Worm (Caenorhabditis elegans): ENCODE results near the gene str-176.
A peak's percentile ranks its signal among the peaks of the same experiment; 100 is the strongest.

Gene str-176

ce11 chrIV:8481308-8481707, 17.7 kb upstream of the str-176 start, which contains the start of gene spp-8 (continued):
- TF ChIP-seq lin-35 (GFP tag; optimal IDR thresholded peaks at IDR 0.05): peak in 1 of 2 experiments; percentile 45

ce11 chrIV:8479346-8479745, 15.7 kb upstream of the str-176 start, which contains the start of gene hlh-12:
Gene hlh-12, minus strand, starts transcription at chrIV:8479446.
- TF ChIP-seq skn-1 (tag; optimal IDR thresholded peaks at IDR 0.05) (no peak), efl-1 (optimal IDR thresholded peaks at IDR 0.05) (no peak), efl-1 (GFP tag; optimal IDR thresholded peaks at IDR 0.05 in 1 of 2) (peak in 1 of 2 experiments; percentile 21)

- TF ChIP-seq hlh-17 (GFP tag; optimal IDR thresholded peaks at IDR 0.05; ENCODE audit: borderline replicate concordance): no peak
- TF ChIP-seq nhr-71 (tag; optimal IDR thresholded peaks at IDR 0.05): peak; percentile 6
Measured at ce11 chrIV:8478516-8478915, 14.9 kb upstream of the str-176 start.

ce11 chrIV:8476880-8477279, 13.3 kb upstream of the str-176 start, which contains the start of gene spp-10:
Gene spp-10, plus strand, starts transcription at chrIV:8477180.
- TF ChIP-seq lin-39 (tag; optimal IDR thresholded peaks at IDR 0.05) (no peak), mep-1 (tag; optimal IDR thresholded peaks at IDR 0.05) (no peak), nhr-71 (tag; optimal IDR thresholded peaks at IDR 0.05) (no peak), rnt-1 (tag; optimal IDR thresholded peaks at IDR 0.05) (peak; percentile 49), pqm-1 (tag; optimal IDR thresholded peaks at IDR 0.05) (no peak), nhr-237 (tag; optimal IDR thresholded peaks at IDR 0.05) (no peak), nhr-20 (tag; optimal IDR thresholded peaks at IDR 0.05) (no peak)

- TF ChIP-seq nhr-77 (tag; optimal IDR thresholded peaks at IDR 0.05) (no peak), lsy-2 (tag; optimal IDR thresholded peaks at IDR 0.05) (peak; percentile 20 to 34), pqm-1 (tag; optimal IDR thresholded peaks at IDR 0.05) (no peak), efl-1 (optimal IDR thresholded peaks at IDR 0.05) (peak in 1 of 2 experiments; percentile 20), efl-1 (GFP tag; optimal IDR thresholded peaks at IDR 0.05 in 1 of 2) (peak in 1 of 2 experiments; percentile 86), rnt-1 (tag; optimal IDR thresholded peaks at IDR 0.05) (peak; percentile 84), ztf-4 (tag; optimal IDR thresholded peaks at IDR 0.05) (peak; percentile 61), ama-1 (optimal IDR thresholded peaks at IDR 0.05) (no peak), dsc-1 (tag; optimal IDR thresholded peaks at IDR 0.05) (peak; percentile 12), egl-27 (tag; optimal IDR thresholded peaks at IDR 0.05) (no peak), snu-23 (GFP tag; optimal IDR thresholded peaks at IDR 0.05) (peak; percentile 36), pax-3 (tag; optimal IDR thresholded peaks at IDR 0.05) (no peak), nhr-20 (tag; optimal IDR thresholded peaks at IDR 0.05) (peak; percentile 50), lin-39 (tag; optimal IDR thresholded peaks at IDR 0.05) (peak; percentile 26), elt-3 (tag; optimal IDR thresholded peaks at IDR 0.05) (no peak), mdl-1 (tag; optimal IDR thresholded peaks at IDR 0.05) (peak in 1 of 2 experiments; percentile 17), swsn-7 (tag; optimal IDR thresholded peaks at IDR 0.05) (peak; percentile 15), isw-1 (GFP tag; IDR thresholded peaks at IDR 0.05) (no peak), nhr-71 (tag; optimal IDR thresholded peaks at IDR 0.05) (peak; percentile 75), lin-14 (GFP tag; optimal IDR thresholded peaks at IDR 0.05) (peak; percentile 78), nhr-19 (GFP tag; conservative IDR thresholded peaks at IDR 0.05) (peak; percentile 60)
Measured at ce11 chrIV:8476166-8476565, 12.6 kb upstream of the str-176 start.

- peak; percentile 9 for TF ChIP-seq rnt-1 (tag; optimal IDR thresholded peaks at IDR 0.05)
- TF ChIP-seq elt-2 (tag; optimal IDR thresholded peaks at IDR 0.05): peak; percentile 66
- TF ChIP-seq nhr-71 (tag; optimal IDR thresholded peaks at IDR 0.05): peak; percentile 15
- TF ChIP-seq lin-14 (GFP tag; optimal IDR thresholded peaks at IDR 0.05): peak; percentile 39
- peak; percentile 62 for TF ChIP-seq blmp-1 (tag; optimal IDR thresholded peaks at IDR 0.05)
- no peak for TF ChIP-seq ceh-88 (GFP tag; IDR thresholded peaks at IDR 0.05)
- TF ChIP-seq elt-3 (tag; optimal IDR thresholded peaks at IDR 0.05): peak in 2 of 6 experiments; percentile 15 to 33
- no peak for TF ChIP-seq C04F5.9 (tag; optimal IDR thresholded peaks at IDR 0.05)
- TF ChIP-seq efl-1 (optimal IDR thresholded peaks at IDR 0.05): no peak
- peak in 1 of 2 experiments; percentile 51 for TF ChIP-seq efl-1 (GFP tag; optimal IDR thresholded peaks at IDR 0.05 in 1 of 2)
- no peak for TF ChIP-seq hlh-17 (GFP tag; optimal IDR thresholded peaks at IDR 0.05; ENCODE audit: borderline replicate concordance)
Measured at ce11 chrIV:8475030-8475679, 11.5 kb upstream of the str-176 start.

All from whole organism, L1 larva.